Worm (Caenorhabditis elegans) whole organism, L3 larva: ENCODE measurements around the gene C07B5.8.

Experiments used
- R02D3.7 ChIP-seq: fragments of 150-350 bp; optimal IDR thresholded peaks from 2 replicates; lab custom pipeline; 2014; ENCODE audit warnings: missing biosample characterization, missing genetic modification characterization
- ZK546.5 ChIP-seq: sonication (generic microtip); optimal IDR thresholded peaks from 2 replicates; lab custom pipeline; 2017; ENCODE audit warnings: missing biosample characterization, missing genetic modification characterization
- ama-1 ChIP-seq: fragments of 150-350 bp; optimal IDR thresholded peaks from 2 replicates; lab custom pipeline; 2018
- ceh-16 ChIP-seq: sonication (generic microtip); optimal IDR thresholded peaks from 2 replicates; lab custom pipeline; 2017; ENCODE audit warnings: missing biosample characterization, missing genetic modification characterization
- ceh-28 ChIP-seq: fragments of 150-350 bp; optimal IDR thresholded peaks from 2 replicates; lab custom pipeline; 2014; ENCODE audit warnings: missing biosample characterization, missing genetic modification reagents, missing genetic modification characterization
- ceh-82 ChIP-seq: fragments of 150-350 bp; optimal IDR thresholded peaks from 2 replicates; lab custom pipeline; 2014; ENCODE audit warnings: missing biosample characterization, missing genetic modification characterization
- ceh-9 ChIP-seq: sonication (generic microtip); optimal IDR thresholded peaks from 2 replicates; lab custom pipeline; 2018; ENCODE audit warnings: missing biosample characterization, missing genetic modification characterization
- daf-12 ChIP-seq: fragments of 150-350 bp; optimal IDR thresholded peaks from 2 replicates; lab custom pipeline; 2014; ENCODE audit warnings: missing biosample characterization, missing genetic modification reagents, missing genetic modification characterization
- egl-27 ChIP-seq: sonication (generic microtip); optimal IDR thresholded peaks from 4 replicates; lab custom pipeline; 2017; ENCODE audit warnings: missing biosample characterization, missing genetic modification reagents, missing genetic modification characterization
- egl-5 ChIP-seq: fragments of 150-350 bp; optimal IDR thresholded peaks from 2 replicates; lab custom pipeline; 2017; ENCODE audit warnings: missing biosample characterization, missing genetic modification reagents, missing genetic modification characterization, inconsistent platforms
- elt-1 ChIP-seq: fragments of 150-350 bp; optimal IDR thresholded peaks from 2 replicates; lab custom pipeline; 2014; ENCODE audit warnings: missing biosample characterization, missing genetic modification characterization
- elt-2 ChIP-seq: sonication (generic microtip); optimal IDR thresholded peaks from 2 replicates; lab custom pipeline; 2016; ENCODE audit warnings: missing genetic modification reagents, mild to moderate bottlenecking, missing genetic modification characterization, missing compliant biosample characterization
- eor-1 ChIP-seq, 2 experiments: fragments of 150-350 bp; optimal IDR thresholded peaks; 2 replicates each; lab custom pipeline; 2014 to 2018; ENCODE audit warnings: missing biosample characterization in 2 of 2, missing genetic modification characterization in 2 of 2
- fkh-10 ChIP-seq: sonication (generic microtip); optimal IDR thresholded peaks from 2 replicates; lab custom pipeline; 2017; ENCODE audit warnings: missing biosample characterization, missing genetic modification reagents, missing genetic modification characterization
- fkh-2 ChIP-seq: fragments of 150-350 bp; optimal IDR thresholded peaks from 2 replicates; lab custom pipeline; 2014; ENCODE audit warnings: missing biosample characterization, missing genetic modification reagents, missing genetic modification characterization
- fos-1 ChIP-seq: fragments of 150-350 bp; optimal IDR thresholded peaks from 2 replicates; lab custom pipeline; 2014; ENCODE audit warnings: missing biosample characterization, missing genetic modification characterization
- hmg-11 ChIP-seq: sonication (generic microtip); optimal IDR thresholded peaks from 2 replicates; lab custom pipeline; 2016; ENCODE audit warnings: missing genetic modification characterization, missing compliant biosample characterization
- jun-1 ChIP-seq: fragments of 150-350 bp; optimal IDR thresholded peaks from 2 replicates; lab custom pipeline; 2014; ENCODE audit warnings: missing biosample characterization, missing genetic modification reagents, missing genetic modification characterization
- lin-15B ChIP-seq: fragments of 150-350 bp; optimal IDR thresholded peaks from 2 replicates; lab custom pipeline; 2014; ENCODE audit warnings: missing biosample characterization, missing genetic modification characterization
- lin-39 ChIP-seq: fragments of 150-350 bp; optimal IDR thresholded peaks from 2 replicates; lab custom pipeline; 2018; ENCODE audit warnings: missing biosample characterization, missing genetic modification reagents, missing genetic modification characterization
- lsy-12 ChIP-seq: sonication (generic microtip); optimal IDR thresholded peaks from 2 replicates; lab custom pipeline; 2016; ENCODE audit warnings: mild to moderate bottlenecking, missing genetic modification characterization, missing compliant biosample characterization
- mdl-1 ChIP-seq: fragments of 150-350 bp; optimal IDR thresholded peaks from 2 replicates; lab custom pipeline; 2014; ENCODE audit warnings: missing biosample characterization, missing genetic modification characterization
- mml-1 ChIP-seq: fragments of 150-350 bp; sonication (generic microtip); optimal IDR thresholded peaks from 3 replicates; lab custom pipeline; 2014; ENCODE audit warnings: missing biosample characterization, missing genetic modification characterization
- nfya-1 ChIP-seq: sonication (generic microtip); optimal IDR thresholded peaks from 2 replicates; lab custom pipeline; 2017; ENCODE audit warnings: missing genetic modification characterization, mild to moderate bottlenecking, missing compliant biosample characterization, antibody characterized with exemption, moderate library complexity; ENCODE audit not compliant: insufficient read depth
- nhr-11 ChIP-seq: fragments of 150-350 bp; optimal IDR thresholded peaks from 2 replicates; lab custom pipeline; 2014; ENCODE audit warnings: missing biosample characterization, missing genetic modification characterization
- nhr-12 ChIP-seq: fragments of 150-350 bp; optimal IDR thresholded peaks from 2 replicates; lab custom pipeline; 2014; ENCODE audit warnings: missing biosample characterization, missing genetic modification characterization
- nhr-23 ChIP-seq: fragments of 150-350 bp; optimal IDR thresholded peaks from 2 replicates; lab custom pipeline; 2014; ENCODE audit warnings: missing biosample characterization, missing genetic modification reagents, missing genetic modification characterization
- nhr-237 ChIP-seq: fragments of 150-350 bp; optimal IDR thresholded peaks from 2 replicates; lab custom pipeline; 2014; ENCODE audit warnings: missing biosample characterization, missing genetic modification characterization
- nhr-25 ChIP-seq: sonication (generic microtip); optimal IDR thresholded peaks from 2 replicates; lab custom pipeline; 2017; ENCODE audit warnings: missing biosample characterization, missing genetic modification characterization
- nhr-28 ChIP-seq: fragments of 150-350 bp; optimal IDR thresholded peaks from 2 replicates; lab custom pipeline; 2014; ENCODE audit warnings: missing biosample characterization, missing genetic modification characterization
- nhr-43 ChIP-seq: sonication (generic microtip); optimal IDR thresholded peaks from 2 replicates; lab custom pipeline; 2016; ENCODE audit warnings: mild to moderate bottlenecking, missing genetic modification characterization, missing compliant biosample characterization; ENCODE audit not compliant: poor library complexity, severe bottlenecking
- nhr-67 ChIP-seq: fragments of 150-350 bp; optimal IDR thresholded peaks from 2 replicates; lab custom pipeline; 2014; ENCODE audit warnings: missing biosample characterization, missing genetic modification characterization
- nhr-76 ChIP-seq: fragments of 150-350 bp; sonication (generic microtip); optimal IDR thresholded peaks from 5 replicates; lab custom pipeline; 2014; ENCODE audit warnings: missing biosample characterization, missing genetic modification characterization
- pha-4 ChIP-seq: fragments of 150-350 bp; optimal IDR thresholded peaks from 2 replicates; lab custom pipeline; 2014; ENCODE audit warnings: missing biosample characterization, missing genetic modification reagents, missing genetic modification characterization
- pqm-1 ChIP-seq: fragments of 150-350 bp; optimal IDR thresholded peaks from 2 replicates; lab custom pipeline; 2017; ENCODE audit warnings: missing biosample characterization, missing genetic modification characterization, inconsistent platforms
- sea-2 ChIP-seq: fragments of 150-350 bp; sonication (generic microtip); optimal IDR thresholded peaks from 4 replicates; lab custom pipeline; 2014; ENCODE audit warnings: missing biosample characterization, missing genetic modification reagents, missing genetic modification characterization
- skn-1 ChIP-seq: fragments of 150-350 bp; optimal IDR thresholded peaks from 2 replicates; lab custom pipeline; 2014; ENCODE audit warnings: missing biosample characterization, missing genetic modification characterization
- snpc-4 ChIP-seq: fragments of 150-350 bp; optimal IDR thresholded peaks from 2 replicates; lab custom pipeline; 2014; ENCODE audit warnings: missing biosample characterization, missing genetic modification characterization
- tbx-2 ChIP-seq: sonication (generic microtip); optimal IDR thresholded peaks from 2 replicates; lab custom pipeline; 2016; ENCODE audit warnings: mild to moderate bottlenecking, missing genetic modification characterization, missing compliant biosample characterization
- unc-39 ChIP-seq: sonication (generic microtip); optimal IDR thresholded peaks from 4 replicates; lab custom pipeline; 2017; ENCODE audit warnings: missing biosample characterization, missing genetic modification characterization
- zag-1 ChIP-seq: fragments of 150-350 bp; optimal IDR thresholded peaks from 2 replicates; lab custom pipeline; 2014; ENCODE audit warnings: missing biosample characterization, missing genetic modification characterization
- ztf-11 ChIP-seq: fragments of 150-350 bp; optimal IDR thresholded peaks from 2 replicates; lab custom pipeline; 2014; ENCODE audit warnings: missing biosample characterization, missing genetic modification characterization

Gene C07B5.8

DNA sequence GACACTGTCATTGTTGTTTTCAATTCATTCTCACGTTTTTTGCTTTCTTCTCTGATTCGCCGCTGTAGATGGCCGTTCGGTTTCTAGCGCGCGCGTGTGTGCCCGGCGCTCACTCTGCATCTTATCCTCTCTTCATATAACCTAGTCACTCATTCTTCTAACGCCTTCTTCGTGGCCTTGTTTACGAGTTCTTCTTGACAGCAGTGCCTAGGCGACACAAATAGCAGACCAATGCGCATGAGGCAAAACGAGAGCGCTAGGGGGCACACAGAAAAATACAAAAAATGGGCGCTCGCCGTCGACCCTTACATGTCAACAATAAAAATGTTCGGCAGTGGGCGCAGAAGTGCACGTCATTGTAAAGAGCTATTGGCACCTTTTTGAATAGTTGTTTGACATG, 14.5 kb upstream of the C07B5.8 start (continued):
- TF ChIP-seq ztf-11 (tag; lab: Kevin White, UChicago): no peak
- TF ChIP-seq pha-4 (tag; lab: Kevin White, UChicago): peak; percentile 91
- peak; percentile 94 for TF ChIP-seq nhr-25 (tag; lab: Kevin White, UChicago)
- peak; percentile 34 for TF ChIP-seq ama-1
- TF ChIP-seq nhr-237 (tag; lab: Kevin White, UChicago): no peak
- peak; percentile 63 for TF ChIP-seq nhr-23 (tag; lab: Kevin White, UChicago)
- TF ChIP-seq skn-1 (tag; lab: Kevin White, UChicago): no peak
- TF ChIP-seq R02D3.7 (tag; lab: Kevin White, UChicago): no peak

DNA sequence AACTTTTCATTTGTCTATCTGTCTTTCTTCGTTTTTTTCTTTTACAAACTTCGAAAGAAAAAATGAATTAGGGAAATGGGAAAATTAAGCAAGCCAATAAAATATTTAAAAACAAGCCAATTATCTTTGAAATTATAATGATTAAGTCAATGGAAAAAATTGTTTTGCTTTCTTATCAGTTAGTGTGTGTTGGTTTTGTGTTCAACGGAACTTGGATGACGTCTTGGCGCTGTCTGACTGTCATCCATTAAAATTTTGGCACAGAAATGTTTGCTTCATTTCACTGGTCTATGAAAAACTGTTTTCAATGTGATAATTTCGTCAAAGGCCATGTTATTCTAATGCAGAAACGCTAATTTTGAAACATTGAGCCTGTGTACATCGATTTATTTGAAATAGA, 14.0 kb upstream of the C07B5.8 start:
- TF ChIP-seq egl-27: no peak
- TF ChIP-seq nhr-11 (tag; lab: Kevin White, UChicago): no peak
- TF ChIP-seq zag-1 (tag; lab: Kevin White, UChicago): no peak
- peak; percentile 46 for TF ChIP-seq pqm-1 (tag; lab: Kevin White, UChicago)
- TF ChIP-seq daf-12: no peak
- TF ChIP-seq lsy-12 (tag; lab: Kevin White, UChicago): no peak
- no peak for TF ChIP-seq mdl-1 (tag; lab: Kevin White, UChicago)
- no peak for TF ChIP-seq jun-1 (tag; lab: Kevin White, UChicago)
- TF ChIP-seq mml-1 (tag; lab: Kevin White, UChicago): no peak
- TF ChIP-seq pha-4 (tag; lab: Kevin White, UChicago): no peak
- TF ChIP-seq fkh-2: no peak
- peak; percentile 66 for TF ChIP-seq elt-2 (tag; lab: Kevin White, UChicago)
- no peak for TF ChIP-seq ceh-82 (tag; lab: Kevin White, UChicago)
- TF ChIP-seq nhr-25 (tag; lab: Kevin White, UChicago): no peak
- TF ChIP-seq sea-2 (GFP tag; lab: Kevin White, UChicago): no peak
- no peak for TF ChIP-seq skn-1 (tag; lab: Kevin White, UChicago)
- no peak for TF ChIP-seq ZK546.5
- no peak for TF ChIP-seq ceh-28 (tag; lab: Kevin White, UChicago)
- TF ChIP-seq, all 47 proteins: peak for 2

DNA sequence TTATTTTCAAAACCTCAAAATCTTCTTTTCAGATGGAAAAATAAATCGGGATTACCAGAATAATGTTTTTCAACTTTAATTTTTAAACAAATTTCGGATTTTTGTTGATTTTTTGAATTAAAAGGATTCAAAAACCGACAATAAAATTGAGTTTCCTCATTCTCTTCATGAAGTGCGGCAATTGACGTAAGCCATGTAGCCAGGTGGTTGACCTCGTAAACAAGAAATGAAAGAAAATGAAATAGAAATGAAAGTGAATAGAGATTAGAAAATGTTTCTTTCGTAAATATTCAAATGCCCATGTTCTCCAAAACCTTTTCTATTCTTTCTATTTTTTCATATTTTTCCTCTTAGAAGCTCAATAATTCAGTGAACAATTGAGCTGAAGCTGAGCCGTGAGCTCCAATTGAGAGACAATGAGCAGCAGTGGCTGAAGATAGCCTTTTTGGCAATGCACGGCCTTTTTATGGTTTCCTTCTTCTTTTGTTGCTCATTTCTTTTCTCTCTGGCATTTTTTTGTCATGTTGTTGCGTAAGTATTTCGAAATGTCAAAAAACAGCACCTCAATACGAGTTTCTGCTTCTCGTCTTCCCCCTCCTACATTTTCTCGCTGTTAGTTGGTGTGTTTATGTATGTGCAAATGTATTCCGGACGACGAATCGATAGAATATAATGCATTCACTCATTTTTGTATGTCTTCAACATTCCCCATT, 13.2 kb upstream of the C07B5.8 start:
- TF ChIP-seq jun-1 (tag; lab: Kevin White, UChicago): no peak
- peak; percentile 19 for TF ChIP-seq lin-39
- peak; percentile 10 for TF ChIP-seq skn-1 (tag; lab: Kevin White, UChicago)
- peak; percentile 40 for TF ChIP-seq egl-5

DNA sequence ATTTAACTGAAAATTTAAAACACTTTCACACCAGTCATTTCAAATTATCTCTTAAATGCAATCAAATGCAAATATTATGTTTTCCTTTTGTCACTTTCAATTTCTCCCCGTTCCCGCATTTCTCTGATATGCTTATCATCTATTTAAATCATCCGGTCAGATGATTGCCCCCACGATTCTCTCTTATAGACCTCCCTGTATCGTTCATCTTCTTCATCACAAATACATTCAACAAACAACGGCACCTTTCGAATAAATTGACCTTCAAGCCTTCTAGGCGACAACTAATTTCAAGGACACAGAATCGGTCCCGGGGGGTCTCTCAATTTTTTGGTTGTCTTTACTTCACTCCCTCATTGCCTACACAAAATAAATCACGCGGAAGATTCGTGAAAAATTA, 12.3 kb upstream of the C07B5.8 start:
- TF ChIP-seq ceh-9 (tag; lab: Kevin White, UChicago) (no peak), ama-1 (no peak), fos-1 (no peak), pqm-1 (tag; lab: Kevin White, UChicago) (no peak), nhr-28 (tag; lab: Kevin White, UChicago) (no peak), nhr-67 (tag; lab: Kevin White, UChicago) (no peak), nhr-43 (tag; lab: Kevin White, UChicago) (peak; percentile 67), nhr-11 (tag; lab: Kevin White, UChicago) (no peak), mdl-1 (tag; lab: Kevin White, UChicago) (no peak), snpc-4 (tag; lab: Kevin White, UChicago) (no peak), ceh-16 (tag; lab: Kevin White, UChicago) (peak; percentile 20), fkh-2 (no peak), sea-2 (GFP tag; lab: Kevin White, UChicago) (no peak), ceh-82 (tag; lab: Kevin White, UChicago) (no peak), hmg-11 (tag; lab: Kevin White, UChicago) (no peak), elt-1 (peak; percentile 93), pha-4 (tag; lab: Kevin White, UChicago) (no peak), fkh-10 (GFP tag; lab: Kevin White, UChicago) (no peak), nhr-25 (tag; lab: Kevin White, UChicago) (peak; percentile 95), nhr-76 (tag; lab: Kevin White, UChicago) (no peak), zag-1 (tag; lab: Kevin White, UChicago) (no peak), ZK546.5 (no peak), nfya-1 (peak; percentile 25), eor-1 (tag; optimal IDR thresholded peaks at IDR 0.05; lab: Kevin White, UChicago) (no peak), nhr-12 (tag; lab: Kevin White, UChicago) (no peak), nhr-237 (tag; lab: Kevin White, UChicago) (no peak), lsy-12 (tag; lab: Kevin White, UChicago) (no peak), elt-2 (tag; lab: Kevin White, UChicago) (peak; percentile 40), tbx-2 (tag; lab: Kevin White, UChicago) (no peak), lin-39 (peak; percentile 22), daf-12 (no peak), nhr-23 (tag; lab: Kevin White, UChicago) (peak; percentile 68), jun-1 (tag; lab: Kevin White, UChicago) (peak; percentile 40), unc-39 (no peak), lin-15B (tag; lab: Kevin White, UChicago) (no peak)
